Fruit fly (Drosophila melanogaster): ENCODE measurements around the gene fred.

Gene fred

dm6 chr2L:4030236-4030943 lies 38.9 kb upstream of the fred start:
- TF ChIP-seq CG8159 (tag; optimal IDR thresholded peaks at IDR 0.05) = peak; percentile 59
- peak; percentile 99 for TF ChIP-seq fd96Ca (GFP tag; IDR thresholded peaks at IDR 0.05)
- peak; percentile 10 for TF ChIP-seq Snoo (tag; optimal IDR thresholded peaks at IDR 0.05)
- peak; percentile 50 for TF ChIP-seq D1 (tag; optimal IDR thresholded peaks at IDR 0.05)
- TF ChIP-seq CG14655 (GFP tag; optimal IDR thresholded peaks at IDR 0.05) = peak; percentile 97
- TF ChIP-seq CG32121 (GFP tag; IDR thresholded peaks at IDR 0.05) = peak; percentile 98
- TF ChIP-seq CG34367 (tag; optimal IDR thresholded peaks at IDR 0.05) = peak; percentile 48
- TF ChIP-seq CG8301 (tag; optimal IDR thresholded peaks at IDR 0.05) = peak; percentile 97
- TF ChIP-seq CG12605 (GFP tag; IDR thresholded peaks at IDR 0.05) = peak; percentile 92
- peak; percentile 24 for TF ChIP-seq gl (tag; optimal IDR thresholded peaks at IDR 0.05)
- TF ChIP-seq rn (GFP tag; IDR thresholded peaks at IDR 0.05) = peak; percentile 96
- TF ChIP-seq CG13204 (GFP tag; optimal IDR thresholded peaks at IDR 0.05) = no peak
- no peak for TF ChIP-seq EcR (GFP tag; optimal IDR thresholded peaks at IDR 0.05)
- peak; percentile 61 for TF ChIP-seq CG15710 (tag; optimal IDR thresholded peaks at IDR 0.05)
- TF ChIP-seq CG10348 (GFP tag; IDR thresholded peaks at IDR 0.05) = peak; percentile 90
- peak; percentile 90 for TF ChIP-seq Pif1A (GFP tag; optimal IDR thresholded peaks at IDR 0.05)
- peak; percentile 98 for TF ChIP-seq Ets98B (GFP tag; IDR thresholded peaks at IDR 0.05)
- peak; percentile 69 for TF ChIP-seq CG9948 (tag; optimal IDR thresholded peaks at IDR 0.05)
- peak; percentile 85 for TF ChIP-seq Pif1B (GFP tag; optimal IDR thresholded peaks at IDR 0.05)
- peak; percentile 99 for TF ChIP-seq CG4496 (GFP tag; IDR thresholded peaks at IDR 0.05)
- TF ChIP-seq CG17806 (tag; optimal IDR thresholded peaks at IDR 0.05) = peak; percentile 71

DNA sequence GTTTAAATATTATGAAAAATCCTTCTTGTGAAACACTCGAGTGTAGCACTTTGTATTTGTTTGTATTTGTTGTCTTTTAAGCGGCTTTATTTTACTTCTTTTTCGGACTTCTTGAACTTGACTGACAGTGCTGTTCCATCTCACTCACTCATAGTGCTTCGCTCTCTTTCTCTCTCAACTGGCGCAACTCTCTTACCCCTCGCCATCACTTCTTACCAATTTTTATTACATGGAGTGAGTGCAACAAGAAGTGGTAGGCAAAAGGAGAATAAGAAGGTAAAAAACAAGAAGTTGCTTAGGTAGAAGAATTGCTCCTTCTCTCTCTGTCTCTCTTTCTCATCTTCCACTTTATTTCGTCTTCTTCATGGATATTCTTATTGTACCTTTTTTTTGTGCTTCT lies 37.2 kb upstream of the fred start:
- no peak for TF ChIP-seq D1 (tag; optimal IDR thresholded peaks at IDR 0.05)
- peak; percentile 8 for TF ChIP-seq CG15710 (tag; optimal IDR thresholded peaks at IDR 0.05)
- TF ChIP-seq EcR (GFP tag; optimal IDR thresholded peaks at IDR 0.05) = peak; percentile 28
- peak; percentile 11 for TF ChIP-seq CG13204 (GFP tag; optimal IDR thresholded peaks at IDR 0.05)

dm6 chr2L:4028026-4028425 lies 36.5 kb upstream of the fred start:
- TF ChIP-seq Pif1A (GFP tag; optimal IDR thresholded peaks at IDR 0.05) (no peak), CG34367 (tag; optimal IDR thresholded peaks at IDR 0.05) (peak; percentile 53), CG8159 (tag; optimal IDR thresholded peaks at IDR 0.05) (peak; percentile 49), Ets98B (GFP tag; IDR thresholded peaks at IDR 0.05) (peak; percentile 16), CG32121 (GFP tag; IDR thresholded peaks at IDR 0.05) (no peak), CG8301 (tag; optimal IDR thresholded peaks at IDR 0.05) (peak; percentile 39), CG13204 (GFP tag; optimal IDR thresholded peaks at IDR 0.05) (no peak), CG9948 (tag; optimal IDR thresholded peaks at IDR 0.05) (peak; percentile 68), CG14655 (GFP tag; optimal IDR thresholded peaks at IDR 0.05) (peak; percentile 61), gl (tag; optimal IDR thresholded peaks at IDR 0.05) (peak; percentile 24), fd96Ca (GFP tag; IDR thresholded peaks at IDR 0.05) (peak; percentile 66), rn (GFP tag; IDR thresholded peaks at IDR 0.05) (0 out of 2 replicates have a peak, but pooled peaks have one; percentile 21), CG10348 (GFP tag; IDR thresholded peaks at IDR 0.05) (no peak), CG17806 (tag; optimal IDR thresholded peaks at IDR 0.05) (peak; percentile 64), Snoo (tag; optimal IDR thresholded peaks at IDR 0.05) (no peak), Pif1B (GFP tag; optimal IDR thresholded peaks at IDR 0.05) (peak; percentile 7), EcR (GFP tag; optimal IDR thresholded peaks at IDR 0.05) (peak; percentile 69), CG4496 (GFP tag; IDR thresholded peaks at IDR 0.05) (peak; percentile 68), CG12605 (GFP tag; IDR thresholded peaks at IDR 0.05) (no peak), CG15710 (tag; optimal IDR thresholded peaks at IDR 0.05) (peak; percentile 64), D1 (tag; optimal IDR thresholded peaks at IDR 0.05) (peak; percentile 20)

DNA sequence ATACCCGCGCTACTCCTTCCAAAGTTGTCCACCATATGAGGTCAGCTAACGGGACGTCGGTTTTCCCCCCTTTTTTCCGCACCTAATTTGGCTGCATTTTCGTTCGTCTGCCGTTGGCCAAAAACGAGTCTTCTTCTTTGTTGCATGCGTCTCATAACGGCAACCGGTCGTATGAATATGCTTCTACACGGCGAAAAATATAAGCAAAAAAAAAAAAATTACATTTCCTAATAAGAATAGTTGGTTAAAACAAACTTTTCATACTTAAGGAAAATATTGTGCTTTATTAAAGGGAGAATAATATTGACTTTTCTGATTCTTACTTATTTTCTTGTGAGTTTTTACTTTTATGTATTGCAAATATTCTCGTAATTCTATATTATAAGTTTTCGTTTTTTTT lies 33.6 kb upstream of the fred start:
- no peak for TF ChIP-seq gl (tag; optimal IDR thresholded peaks at IDR 0.05)
- TF ChIP-seq CG4496 (GFP tag; IDR thresholded peaks at IDR 0.05) = peak; percentile 14; the same call in 1 of the 3 replicates
- TF ChIP-seq CG14655 (GFP tag; optimal IDR thresholded peaks at IDR 0.05) = no peak

DNA sequence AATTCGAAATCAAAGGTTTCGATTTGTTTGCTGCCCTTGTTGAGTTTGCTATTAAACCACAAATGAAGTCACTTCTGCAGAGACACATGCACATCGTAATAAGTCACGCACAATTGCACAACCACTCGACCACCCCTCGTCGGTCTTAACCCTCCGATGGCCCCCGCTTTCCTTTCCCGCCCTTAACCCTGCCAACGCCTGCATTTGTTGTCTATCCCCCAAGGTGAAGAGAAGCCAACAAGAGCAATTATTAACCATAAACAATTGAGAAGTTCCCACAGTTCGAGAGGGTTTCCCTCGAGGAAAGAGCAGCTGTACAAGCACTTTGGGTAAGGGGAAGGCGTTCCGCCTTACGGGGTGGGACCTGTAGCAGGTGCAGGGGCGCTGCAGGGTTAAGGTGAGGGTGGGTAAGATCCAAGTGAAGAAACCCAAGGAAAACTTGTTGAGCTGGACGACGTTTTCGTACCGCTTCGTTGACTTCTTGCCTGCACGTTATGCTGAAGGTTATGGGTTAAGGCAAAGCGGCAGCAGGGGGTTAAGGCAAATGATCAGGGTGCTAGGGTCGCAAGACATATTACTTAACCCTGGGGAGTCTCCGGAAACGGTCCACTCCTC lies 31.9 kb upstream of the fred start:
- TF ChIP-seq CG4496 (GFP tag; IDR thresholded peaks at IDR 0.05) = no peak
- no peak for TF ChIP-seq CG12605 (GFP tag; IDR thresholded peaks at IDR 0.05)
- TF ChIP-seq CG13204 (GFP tag; optimal IDR thresholded peaks at IDR 0.05) = no peak
- TF ChIP-seq CG8159 (tag; optimal IDR thresholded peaks at IDR 0.05) = no peak
- no peak for TF ChIP-seq rn (GFP tag; IDR thresholded peaks at IDR 0.05)
- no peak for TF ChIP-seq CG34367 (tag; optimal IDR thresholded peaks at IDR 0.05)
- no peak for TF ChIP-seq gl (tag; optimal IDR thresholded peaks at IDR 0.05)
- TF ChIP-seq EcR (GFP tag; optimal IDR thresholded peaks at IDR 0.05) = no peak
- TF ChIP-seq Snoo (tag; optimal IDR thresholded peaks at IDR 0.05) = no peak
- TF ChIP-seq Pif1A (GFP tag; optimal IDR thresholded peaks at IDR 0.05) = no peak
- no peak for TF ChIP-seq fd96Ca (GFP tag; IDR thresholded peaks at IDR 0.05)
